Worm (Caenorhabditis elegans) whole organism, L2 larva: ENCODE data around the gene Y39A3B.1.

Source experiments
- C34F6.9 ChIP-seq: fragments of 150-350 bp; optimal IDR thresholded peaks from 2 replicates; lab custom pipeline; 2014; ENCODE audit warnings: missing biosample characterization, missing genetic modification characterization
- ama-1 ChIP-seq: fragments of 150-350 bp; optimal IDR thresholded peaks from 2 replicates; lab custom pipeline; 2018; ENCODE audit warnings: inconsistent platforms
- egl-27 ChIP-seq: sonication (generic microtip); optimal IDR thresholded peaks from 3 replicates; lab custom pipeline; 2017; ENCODE audit warnings: missing biosample characterization, missing genetic modification reagents, missing genetic modification characterization
- lin-11 ChIP-seq: fragments of 150-350 bp; sonication (generic microtip); optimal IDR thresholded peaks from 2 replicates; lab custom pipeline; 2014; ENCODE audit warnings: missing biosample characterization, missing genetic modification characterization, inconsistent platforms, mixed read lengths
- lin-13 ChIP-seq: fragments of 150-350 bp; optimal IDR thresholded peaks from 2 replicates; lab custom pipeline; 2014; ENCODE audit warnings: missing biosample characterization, missing genetic modification reagents, missing genetic modification characterization
- mdl-1 ChIP-seq, 2 experiments: fragments of 150-350 bp in 1 of 2; sonication (generic microtip) in 1 of 2; optimal IDR thresholded peaks; 2 replicates each; lab custom pipeline; 2017; ENCODE audit warnings: missing biosample characterization in 2 of 2, missing genetic modification characterization in 2 of 2
- nhr-10 ChIP-seq: sonication (generic microtip); optimal IDR thresholded peaks from 2 replicates; lab custom pipeline; 2017; ENCODE audit warnings: missing biosample characterization, missing genetic modification characterization
- nhr-21 ChIP-seq: fragments of 150-350 bp; optimal IDR thresholded peaks from 2 replicates; lab custom pipeline; 2014; ENCODE audit warnings: missing biosample characterization, missing genetic modification characterization
- skn-1 ChIP-seq: sonication (generic microtip); optimal IDR thresholded peaks from 2 replicates; lab custom pipeline; 2017; ENCODE audit warnings: missing biosample characterization, missing genetic modification characterization
- snpc-4 ChIP-seq: fragments of 150-350 bp; optimal IDR thresholded peaks from 2 replicates; lab custom pipeline; 2014; ENCODE audit warnings: missing biosample characterization, missing genetic modification characterization
- unc-39 ChIP-seq: fragments of 150-350 bp; optimal IDR thresholded peaks from 2 replicates; lab custom pipeline; 2014; ENCODE audit warnings: missing biosample characterization, missing genetic modification characterization
- unc-55 ChIP-seq: fragments of 150-350 bp; sonication (generic microtip); optimal IDR thresholded peaks from 3 replicates; lab custom pipeline; 2014; ENCODE audit warnings: missing biosample characterization, missing genetic modification reagents, missing genetic modification characterization

DNA sequence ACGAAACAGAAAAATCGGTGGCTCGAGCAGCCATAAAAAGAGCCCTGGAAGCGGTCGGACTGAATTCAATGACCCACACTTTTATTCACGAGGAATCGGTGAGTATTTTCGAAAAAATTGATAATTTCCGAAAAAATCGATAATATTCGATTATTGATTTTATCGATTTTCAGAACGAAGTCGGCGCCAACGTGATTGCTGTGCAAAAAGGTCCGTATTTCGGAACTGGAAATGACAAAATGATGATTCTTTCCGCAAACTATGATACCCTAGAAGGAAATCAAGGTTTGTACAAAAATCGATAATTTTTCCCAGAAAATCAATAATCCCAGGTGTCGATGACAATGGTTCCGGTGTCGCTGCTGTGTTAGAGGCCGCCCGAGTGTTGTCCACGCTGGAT, 1.1 kb downstream of the Y39A3B.1 start:
- TF ChIP-seq ama-1 (no peak), C34F6.9 (tag; lab: Kevin White, UChicago) (no peak), unc-55 (no peak), lin-13 (GFP tag; lab: Kevin White, UChicago) (no peak), snpc-4 (tag; lab: Kevin White, UChicago) (no peak), egl-27 (no peak), mdl-1 (tag; optimal IDR thresholded peaks at IDR 0.05; lab: Kevin White, UChicago) (no peak), unc-39 (no peak), nhr-10 (tag; lab: Kevin White, UChicago) (no peak), lin-11 (tag; lab: Kevin White, UChicago) (no peak), nhr-21 (no peak), skn-1 (tag; lab: Kevin White, UChicago) (no peak)
